Fruit fly (Drosophila melanogaster): Measurements from ENCODE around the gene CG33695.

dm6 chr2L:11318464-11318863, 40.6 kb downstream of the CG33695 start:
- no peak for TF ChIP-seq CG6276 (GFP tag; optimal IDR thresholded peaks at IDR 0.05)
- no peak for TF ChIP-seq Lpt (GFP tag; optimal IDR thresholded peaks at IDR 0.05)
- no peak for TF ChIP-seq CG6792 (GFP tag; optimal IDR thresholded peaks at IDR 0.05)
- no peak for TF ChIP-seq Smox (GFP tag; optimal IDR thresholded peaks at IDR 0.05)
- no peak for TF ChIP-seq CG9139 (GFP tag; optimal IDR thresholded peaks at IDR 0.05)
- TF ChIP-seq Hr4 (GFP tag; optimal IDR thresholded peaks at IDR 0.05): no peak
- TF ChIP-seq CG10631 (GFP tag; optimal IDR thresholded peaks at IDR 0.05): no peak
- no peak for TF ChIP-seq CG16779 (tag; optimal IDR thresholded peaks at IDR 0.05)
- no peak for TF ChIP-seq Sox15 (GFP tag; optimal IDR thresholded peaks at IDR 0.05)
- TF ChIP-seq Ets96B (tag; optimal IDR thresholded peaks at IDR 0.05): no peak
- no peak for TF ChIP-seq pdm3 (GFP tag; optimal IDR thresholded peaks at IDR 0.05)

Measured in whole organism, prepupa.